Worm (Caenorhabditis elegans) whole organism, dauer: ENCODE data around the gene snt-1.

ENCODE experiments used
- unc-62 ChIP-seq: sonication (generic microtip); optimal IDR thresholded peaks from 2 replicates; lab custom pipeline; 2017; ENCODE audit warnings: missing biosample characterization, missing genetic modification reagents, missing genetic modification characterization

The snt-1 gene

DNA sequence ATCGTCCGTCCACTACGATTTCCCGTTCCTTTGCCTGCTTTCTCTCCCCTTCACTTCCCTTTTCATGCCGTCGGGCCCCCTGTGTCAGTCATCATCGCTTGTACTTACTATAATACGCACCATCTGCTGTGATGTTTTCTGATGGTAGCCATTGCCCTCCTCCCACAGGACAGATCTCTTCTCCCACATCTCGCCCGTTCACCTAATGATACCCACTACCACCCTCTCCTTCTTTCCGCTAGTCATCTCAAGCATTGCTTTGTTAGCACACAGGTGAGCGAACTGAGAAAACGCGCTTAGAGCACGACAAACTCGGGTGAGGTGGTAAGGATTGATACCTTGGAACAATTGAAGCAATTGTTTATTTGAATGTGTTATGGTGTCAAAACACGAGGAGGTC, 20.2 kb downstream of the snt-1 start:
- no peak for TF ChIP-seq unc-62

DNA sequence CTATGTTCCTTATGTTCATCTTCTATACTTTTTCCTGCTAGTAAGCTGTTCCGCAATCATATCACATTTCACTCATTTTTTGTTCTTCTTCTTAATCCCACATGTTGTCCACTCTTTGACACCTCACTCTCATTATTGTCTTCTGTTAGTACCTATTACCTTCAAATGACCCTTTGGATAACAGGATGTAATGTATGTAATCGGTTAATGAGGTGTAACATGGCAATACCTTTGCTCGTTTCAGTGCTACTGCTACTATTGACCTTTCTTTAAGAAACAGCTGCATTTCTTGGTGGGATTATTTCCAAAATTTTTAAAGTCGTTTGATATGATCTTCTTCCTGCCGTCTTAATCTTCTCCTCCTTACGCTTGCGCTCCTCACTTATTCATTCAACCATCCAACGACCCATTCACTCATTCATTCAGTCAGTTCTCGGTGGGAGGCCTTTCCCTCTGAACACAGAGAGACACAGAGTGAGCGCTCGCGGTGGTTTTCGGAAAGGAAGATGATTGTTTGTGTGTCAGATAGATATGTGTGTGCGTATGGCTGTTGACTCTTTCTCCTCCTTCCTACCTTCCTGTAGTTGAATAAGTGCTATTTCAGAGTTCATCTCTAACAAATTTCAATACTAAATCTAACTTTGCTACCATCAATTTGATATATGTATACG, 20.9 kb downstream of the snt-1 start:
- no peak for TF ChIP-seq unc-62

DNA sequence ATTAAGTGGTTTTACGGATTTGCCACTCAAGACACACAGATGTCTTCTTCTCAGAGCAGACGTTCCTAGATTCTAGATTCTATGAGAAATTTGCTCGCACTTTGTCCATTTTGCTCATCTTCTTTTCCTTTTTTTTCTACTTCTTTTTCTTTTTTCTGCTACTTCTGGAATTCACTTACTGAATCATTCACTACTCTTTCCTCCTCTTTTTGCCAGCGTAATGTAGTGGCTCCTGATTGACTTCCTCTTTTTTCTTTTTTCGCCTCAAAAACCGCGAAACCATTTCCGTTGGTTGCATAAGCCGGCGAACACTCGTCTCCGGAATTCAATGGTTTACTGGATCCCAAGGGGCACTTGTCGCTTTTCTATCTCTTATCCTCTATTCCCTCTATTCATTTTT, 21.4 kb downstream of the snt-1 start:
- no peak for TF ChIP-seq unc-62

DNA sequence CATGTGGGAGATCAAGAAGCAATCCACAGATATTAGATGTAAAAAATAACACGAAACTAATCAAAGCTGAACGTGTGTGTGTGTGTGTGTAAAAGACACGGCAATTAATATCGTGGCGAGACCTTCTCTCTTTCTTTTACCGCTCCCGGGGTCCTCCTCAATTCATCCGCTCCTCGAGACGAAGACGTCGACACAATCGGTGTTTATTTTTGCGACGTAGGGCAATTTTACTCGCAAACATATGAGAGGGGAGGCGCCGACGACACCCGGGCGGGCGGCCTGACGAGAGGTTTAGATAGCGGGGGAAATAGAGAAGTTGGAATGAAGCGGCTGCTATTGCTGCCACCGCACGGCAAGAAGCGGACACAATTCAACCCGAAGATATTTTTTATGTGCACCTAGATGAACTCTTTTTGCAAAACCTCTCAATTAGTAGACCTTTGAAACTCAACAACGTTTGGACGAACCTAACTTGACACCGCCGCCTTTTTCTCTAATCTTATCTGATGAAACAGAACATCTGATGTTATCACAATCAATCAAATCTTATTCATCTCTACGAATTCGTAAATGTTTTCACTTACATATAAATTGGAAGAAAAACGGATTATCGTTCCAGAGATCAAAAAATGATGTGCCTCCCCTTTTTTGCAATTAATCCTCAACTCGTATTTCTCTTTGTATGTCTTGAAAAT, 22.1 kb downstream of the snt-1 start:
- no peak for TF ChIP-seq unc-62

DNA sequence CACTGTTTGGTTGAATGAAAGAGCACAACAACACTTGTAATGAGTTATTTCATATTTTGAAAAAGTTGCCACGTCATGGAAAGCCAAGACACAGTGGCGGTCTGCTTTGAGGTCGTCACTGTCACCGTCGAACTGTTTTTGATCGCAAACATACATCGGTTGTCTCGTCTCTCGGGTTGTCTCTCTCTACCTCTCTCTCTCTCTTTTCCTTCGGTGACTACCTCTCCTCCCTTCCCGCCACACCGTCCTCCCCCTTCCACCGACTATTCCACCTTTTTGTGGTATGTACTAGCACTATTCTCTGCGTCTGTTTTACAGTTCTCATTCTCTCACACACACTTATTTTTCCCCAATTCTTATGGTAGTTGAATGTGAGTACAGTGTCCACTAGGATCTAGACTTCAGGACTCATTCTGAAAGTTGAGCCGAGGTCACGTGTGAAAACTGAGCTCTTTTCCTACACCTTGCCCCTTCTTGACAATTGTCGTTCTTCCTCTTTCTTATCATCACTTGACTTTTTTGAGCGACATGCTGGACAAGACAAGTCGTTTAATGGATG, 23.1 kb downstream of the snt-1 start:
- TF ChIP-seq unc-62 = no peak

DNA sequence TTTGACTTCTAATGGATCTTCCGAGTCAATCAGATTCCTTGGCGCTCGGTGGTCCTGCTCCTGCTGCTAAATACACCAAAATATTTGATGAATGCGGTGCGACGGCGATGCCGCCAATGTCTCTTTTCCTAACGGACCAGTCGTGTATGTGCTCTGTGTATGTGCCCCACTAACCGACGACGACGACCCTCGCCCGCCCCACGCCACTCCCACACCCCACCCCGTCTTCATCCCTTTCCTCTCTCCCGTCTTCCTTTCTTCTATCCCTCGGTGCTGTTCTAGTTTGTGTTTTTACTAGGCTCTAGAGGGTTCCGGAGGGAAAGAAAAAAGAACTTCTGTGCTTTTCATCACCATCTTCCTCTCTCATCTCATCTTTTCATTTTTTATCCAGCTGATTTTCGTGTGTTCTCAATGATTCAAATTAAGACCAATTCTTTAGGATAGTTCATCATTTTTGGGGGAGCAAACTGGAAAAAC, 23.9 kb downstream of the snt-1 start, which contains the start of gene egl-27:
Gene egl-27 (plus strand): TSS at position 427 of the 477 bp plus-strand sequence.
- TF ChIP-seq unc-62 = no peak

DNA sequence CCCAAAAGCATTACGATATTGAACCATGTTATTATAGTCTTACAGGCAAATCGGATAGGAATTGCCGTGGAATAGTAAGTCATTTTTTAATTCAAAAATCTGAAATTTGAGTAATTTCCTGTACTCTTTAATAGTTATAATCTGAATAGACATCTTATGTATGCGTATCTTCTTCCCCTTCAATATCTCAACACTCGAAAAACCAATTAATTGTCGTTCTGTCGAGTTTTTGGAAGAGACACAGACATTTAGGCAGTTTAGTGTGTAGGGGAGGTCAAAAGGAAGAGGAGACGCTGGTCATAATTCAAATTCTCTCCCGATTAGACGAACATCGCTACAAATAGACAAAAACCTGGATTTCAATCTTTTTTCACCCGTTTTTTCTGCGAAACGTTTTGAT, 24.7 kb downstream of the snt-1 start:
- no peak for TF ChIP-seq unc-62

DNA sequence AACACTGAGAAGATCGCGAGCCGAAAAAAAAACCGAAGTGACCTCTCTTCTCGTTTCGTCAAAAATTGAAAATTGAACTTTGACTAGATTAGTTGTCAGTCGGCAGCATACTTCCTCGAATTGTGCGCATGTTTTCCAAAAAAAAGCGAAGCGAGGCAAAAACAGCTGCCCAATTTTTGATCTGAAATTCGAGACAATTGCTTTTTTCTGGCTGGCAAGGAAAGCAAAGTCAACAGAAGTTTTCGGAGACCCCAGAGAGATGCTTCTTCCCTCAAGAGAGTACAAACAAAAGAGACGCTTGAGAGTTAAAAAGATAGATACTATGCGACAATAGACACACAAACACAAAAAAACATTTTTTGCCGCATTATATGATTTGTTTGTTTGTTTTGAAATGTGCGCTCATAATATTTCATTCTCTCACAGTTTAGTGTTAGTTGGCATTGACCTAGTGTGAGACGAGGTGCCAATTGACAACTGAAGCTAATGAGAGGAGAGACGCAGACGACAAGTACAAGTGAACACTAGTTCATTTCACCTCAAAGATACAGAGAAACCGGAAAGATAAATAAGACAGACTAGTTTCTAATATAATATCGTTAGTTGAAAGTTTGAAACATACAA, 25.3 kb downstream of the snt-1 start:
- TF ChIP-seq unc-62 = no peak

DNA sequence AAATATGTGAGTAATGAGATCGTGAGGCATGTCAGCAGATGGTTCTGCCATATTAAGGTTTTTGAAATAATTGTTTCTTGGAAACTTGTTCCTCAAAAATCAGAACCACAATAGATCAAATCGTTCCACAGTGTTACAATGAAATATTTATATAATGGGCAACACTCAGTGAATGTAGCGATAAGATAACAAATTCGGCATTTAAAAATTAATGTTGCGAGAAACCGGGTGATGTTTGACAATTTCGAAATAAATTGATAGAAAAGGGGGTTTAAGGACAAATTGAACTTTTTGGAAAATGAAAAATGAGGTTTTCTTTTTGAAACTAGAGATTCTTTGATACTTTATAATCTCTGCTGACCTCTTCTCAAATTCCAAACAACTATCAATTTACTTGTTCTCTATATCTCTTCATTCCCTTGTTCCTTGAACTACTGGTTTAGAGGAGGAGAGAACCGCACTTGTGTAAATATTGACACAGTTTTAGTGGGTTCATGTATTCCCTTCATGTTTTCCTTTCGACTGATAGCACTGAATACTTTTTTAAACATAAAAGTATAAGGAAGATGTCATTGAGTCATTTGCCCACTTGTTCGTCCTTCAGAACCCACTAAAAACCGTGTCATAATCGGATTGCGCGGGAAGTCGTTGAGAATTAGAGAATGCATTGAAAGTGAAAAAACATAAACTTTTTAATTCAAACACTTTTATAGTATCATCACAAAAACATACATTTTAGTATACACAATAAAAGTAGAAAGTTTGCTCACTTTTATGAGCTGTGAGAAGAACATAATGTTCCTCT, 26.2 kb downstream of the snt-1 start:
- no peak for TF ChIP-seq unc-62

DNA sequence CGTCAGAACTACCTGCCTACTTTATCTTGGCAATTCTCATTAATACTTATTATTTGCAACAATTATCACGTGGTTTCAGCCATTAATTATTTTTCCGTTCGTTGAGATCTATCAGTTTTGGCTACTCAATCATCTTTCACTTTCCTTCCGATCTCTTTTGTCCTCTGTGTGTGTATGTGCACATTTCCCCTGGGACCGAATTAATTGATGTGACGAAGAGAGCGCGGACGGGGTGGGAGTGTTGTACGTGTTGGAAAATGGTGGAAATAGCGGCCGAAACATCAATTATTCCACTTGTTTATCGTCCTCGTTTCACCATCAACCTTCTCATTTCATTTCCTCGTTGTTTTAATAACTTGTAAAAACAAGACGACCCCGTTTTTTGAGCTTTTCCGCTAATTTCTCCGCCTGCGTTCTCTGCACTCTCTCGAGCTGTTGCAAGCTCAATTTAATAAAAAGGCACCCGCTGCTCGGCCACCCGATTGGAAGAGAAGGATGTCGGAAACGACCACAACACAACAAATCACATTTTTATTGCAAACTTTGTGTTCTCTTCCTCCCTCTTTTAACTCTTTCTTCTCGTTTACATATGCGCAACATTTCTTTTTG, 27.6 kb downstream of the snt-1 start:
- TF ChIP-seq unc-62 = no peak

DNA sequence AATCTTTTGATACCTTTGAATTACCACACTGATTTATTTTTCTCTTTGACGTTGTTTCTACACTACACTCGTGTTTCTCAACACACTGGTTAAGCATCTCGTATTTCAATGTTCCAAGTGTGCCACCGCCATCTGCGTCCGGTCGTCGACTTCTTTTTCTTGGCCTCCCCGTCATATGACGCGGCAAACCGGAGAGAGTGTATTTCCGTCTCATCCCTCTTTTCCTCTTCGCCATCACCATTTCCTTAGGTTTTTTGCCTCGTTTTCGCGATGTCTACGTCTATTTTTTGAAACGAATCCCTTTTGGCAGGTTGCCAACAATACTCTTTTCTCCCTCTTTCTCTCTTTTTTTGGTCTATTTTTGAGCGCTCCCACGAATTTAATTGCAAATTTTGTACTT, 28.2 kb downstream of the snt-1 start:
- no peak for TF ChIP-seq unc-62

DNA sequence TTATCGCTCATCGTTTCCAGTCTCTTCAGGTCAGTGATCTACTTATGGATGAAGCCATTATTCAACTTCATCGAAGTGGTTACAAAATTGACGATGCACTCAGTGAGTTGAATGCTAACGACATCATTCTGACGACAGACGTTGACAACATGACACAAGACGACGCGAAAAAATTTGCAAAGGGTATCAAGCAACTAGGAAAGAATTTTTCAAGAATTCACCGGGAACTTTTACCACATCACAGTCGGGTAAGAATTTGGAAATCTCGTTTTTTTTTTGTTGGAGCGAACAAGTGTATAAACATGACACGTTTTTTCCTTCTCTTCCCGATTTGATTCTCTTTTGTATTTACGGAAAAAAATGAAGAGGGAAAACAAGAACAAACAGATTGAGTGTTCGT, 29.9 kb downstream of the snt-1 start:
- no peak for TF ChIP-seq unc-62

DNA sequence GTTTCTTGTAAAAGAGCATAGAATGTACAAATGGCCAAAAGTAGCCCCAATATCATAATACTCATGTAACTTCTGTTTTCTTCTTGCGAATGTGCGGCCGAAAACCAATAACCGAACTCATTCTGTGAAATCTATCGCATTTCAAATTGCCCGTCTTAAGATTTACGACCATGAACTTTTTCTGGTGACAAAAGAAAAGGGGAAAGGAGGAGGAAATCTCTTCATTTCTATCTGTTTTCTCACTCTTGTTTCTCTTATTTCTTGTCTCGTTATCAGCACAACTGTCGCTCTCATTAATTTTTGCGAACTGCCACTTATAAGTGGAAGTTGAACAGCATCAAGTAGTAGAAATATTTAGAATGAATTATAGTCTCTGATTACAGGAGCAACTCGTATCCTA, 30.3 kb downstream of the snt-1 start:
- TF ChIP-seq unc-62 = no peak

DNA sequence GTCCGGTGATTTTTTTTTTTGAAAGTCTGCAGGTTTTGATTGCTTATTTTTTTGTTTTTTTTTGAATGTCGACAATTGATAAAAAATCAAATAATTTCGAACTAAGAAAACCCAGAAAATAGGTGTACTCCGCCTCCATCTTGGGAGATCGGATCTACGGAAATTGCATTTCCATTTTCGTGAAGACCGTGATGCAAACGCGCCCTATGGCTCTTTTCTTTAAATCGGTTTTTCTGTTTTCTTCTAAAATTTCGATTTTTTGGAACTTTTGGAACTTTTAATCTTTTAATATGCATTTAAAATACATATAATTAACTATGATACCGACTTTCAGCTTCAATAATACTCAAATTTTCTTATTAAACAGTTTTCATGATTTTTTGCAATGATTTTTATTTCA, 31.2 kb downstream of the snt-1 start:
- TF ChIP-seq unc-62 = no peak

DNA sequence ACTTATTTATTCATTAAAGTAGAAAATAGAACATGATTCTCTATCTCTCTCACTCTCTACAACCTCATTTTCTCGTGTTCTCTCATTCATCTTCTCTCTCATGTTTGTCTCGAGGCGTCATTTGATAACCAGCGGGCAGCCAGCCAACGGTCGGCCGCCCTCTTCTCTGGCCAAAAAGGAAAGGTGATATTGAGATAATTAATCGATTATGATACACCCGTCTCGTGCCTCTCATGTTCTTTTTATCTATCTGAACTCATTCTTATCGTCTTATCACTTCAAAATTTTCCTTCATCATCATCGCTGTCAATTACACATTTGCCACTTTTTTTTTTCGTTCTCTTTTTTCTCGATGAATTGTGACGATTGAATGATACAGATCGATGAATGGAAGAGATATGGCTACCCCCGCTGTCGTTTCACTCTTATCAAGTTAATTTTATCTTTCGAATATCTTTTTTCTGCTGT, 31.9 kb downstream of the snt-1 start:
- TF ChIP-seq unc-62 = no peak

DNA sequence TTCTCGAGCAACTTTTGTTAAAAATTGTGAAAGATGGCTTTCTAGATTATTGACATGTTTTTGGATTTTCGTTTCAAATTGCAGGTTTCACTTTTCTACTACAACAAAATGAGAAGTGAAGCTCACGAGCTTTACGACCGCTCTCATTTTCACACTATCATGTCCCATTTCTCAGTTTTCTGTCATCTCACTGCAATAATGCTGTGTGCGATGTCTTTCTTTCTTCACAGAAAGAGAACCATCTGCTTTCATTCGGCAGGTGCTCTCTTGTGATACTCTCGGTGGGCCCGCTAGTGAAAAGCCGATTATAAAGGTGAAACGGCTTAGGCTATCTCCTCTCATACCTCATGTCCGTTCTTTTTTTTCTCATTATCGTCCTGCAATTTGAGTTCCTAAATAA, 32.4 kb downstream of the snt-1 start:
- TF ChIP-seq unc-62 = no peak
